Fruit fly (Drosophila melanogaster) whole organism, adult: Measurements from ENCODE around the gene CG13054.

Source experiments
- CG11617 ChIP-seq: fragments of 200-800 bp; sonication (Bioruptor generic); optimal IDR thresholded peaks from 2 replicates; lab custom pipeline; 2017; ENCODE audit warnings: mild to moderate bottlenecking, missing biosample characterization, missing genetic modification reagents, missing genetic modification characterization
- CG12768 ChIP-seq: fragments of 200-800 bp; sonication (Bioruptor generic); optimal IDR thresholded peaks from 2 replicates; lab custom pipeline; 2017; ENCODE audit warnings: missing biosample characterization, missing genetic modification characterization, mild to moderate bottlenecking, moderate library complexity, missing genetic modification reagents
- CG14711 ChIP-seq: fragments of 200-800 bp; sonication (Bioruptor generic); optimal IDR thresholded peaks from 2 replicates; lab custom pipeline; 2018; ENCODE audit warnings: missing biosample characterization, mild to moderate bottlenecking, missing genetic modification characterization, moderate library complexity
- CG1620 ChIP-seq: fragments of 200-800 bp; sonication (Bioruptor generic); optimal IDR thresholded peaks from 2 replicates; lab custom pipeline; 2016; ENCODE audit warnings: missing biosample characterization, missing genetic modification characterization
- CG33017 ChIP-seq: fragments of 200-800 bp; sonication (Bioruptor generic); optimal IDR thresholded peaks from 2 replicates; lab custom pipeline; 2018; ENCODE audit warnings: missing biosample characterization, mild to moderate bottlenecking, missing genetic modification characterization, moderate library complexity
- CG5204 ChIP-seq: fragments of 200-800 bp; sonication (Bioruptor generic); optimal IDR thresholded peaks from 2 replicates; lab custom pipeline; 2016; ENCODE audit warnings: missing biosample characterization, missing genetic modification characterization
- CG7045 ChIP-seq: fragments of 200-800 bp; sonication (Bioruptor generic); optimal IDR thresholded peaks from 2 replicates; lab custom pipeline; 2017; ENCODE audit warnings: missing biosample characterization, mild to moderate bottlenecking, missing genetic modification characterization
- CG7101 ChIP-seq: fragments of 200-800 bp; sonication (Bioruptor generic); optimal IDR thresholded peaks from 2 replicates; lab custom pipeline; 2018; ENCODE audit warnings: missing biosample characterization, mild to moderate bottlenecking, missing genetic modification characterization, moderate library complexity
- Clk ChIP-seq: fragments of 200-800 bp; sonication (Bioruptor generic); optimal IDR thresholded peaks from 2 replicates; lab custom pipeline; 2017; ENCODE audit warnings: missing biosample characterization, missing genetic modification characterization
- Crg-1 ChIP-seq: fragments of 200-800 bp; sonication (Bioruptor generic); optimal IDR thresholded peaks from 2 replicates; lab custom pipeline; 2016; ENCODE audit warnings: missing biosample characterization, missing genetic modification characterization
- Hr96 ChIP-seq: fragments of 200-800 bp; sonication (Bioruptor generic); optimal IDR thresholded peaks from 2 replicates; lab custom pipeline; 2016; ENCODE audit warnings: missing biosample characterization, missing genetic modification characterization
- Mnt ChIP-seq: fragments of 200-800 bp; sonication (Bioruptor generic); optimal IDR thresholded peaks from 2 replicates; lab custom pipeline; 2016; ENCODE audit warnings: missing biosample characterization, mild to moderate bottlenecking, missing genetic modification characterization
- bab1 ChIP-seq: fragments of 200-800 bp; sonication (Bioruptor generic); optimal IDR thresholded peaks from 3 replicates; lab custom pipeline; 2019; ENCODE audit warnings: missing biosample characterization, mild to moderate bottlenecking, missing genetic modification characterization, moderate library complexity
- cic ChIP-seq: fragments of 200-800 bp; sonication (Bioruptor generic); optimal IDR thresholded peaks from 2 replicates; lab custom pipeline; 2017; ENCODE audit warnings: missing biosample characterization, mild to moderate bottlenecking, missing genetic modification characterization, moderate library complexity
- cnc ChIP-seq, 2 experiments: fragments of >200 bp; optimal IDR thresholded peaks; 2 replicates each; lab custom pipeline; 2017
- kay ChIP-seq: fragments of 200-800 bp; sonication (Bioruptor generic); peaks from one replicate; lab custom pipeline; 2016; ENCODE audit warnings: missing biosample characterization, missing genetic modification characterization, borderline replicate concordance
- ovo ChIP-seq: fragments of 200-800 bp; sonication (Bioruptor generic); optimal IDR thresholded peaks from 2 replicates; lab custom pipeline; 2016; ENCODE audit warnings: missing biosample characterization, missing genetic modification characterization
- pad ChIP-seq: fragments of 200-800 bp; sonication (Bioruptor generic); optimal IDR thresholded peaks from 3 replicates; lab custom pipeline; 2017; ENCODE audit warnings: missing biosample characterization, missing genetic modification characterization, mild to moderate bottlenecking, moderate library complexity, missing genetic modification reagents
- tj ChIP-seq: fragments of 200-800 bp; sonication (Bioruptor generic); optimal IDR thresholded peaks from 3 replicates; lab custom pipeline; 2017; ENCODE audit warnings: missing biosample characterization, mild to moderate bottlenecking, missing genetic modification characterization, moderate library complexity
- toe ChIP-seq: fragments of 200-800 bp; sonication (Bioruptor generic); optimal IDR thresholded peaks from 2 replicates; lab custom pipeline; 2016; ENCODE audit warnings: missing biosample characterization, missing genetic modification characterization

CG13054 gene

DNA sequence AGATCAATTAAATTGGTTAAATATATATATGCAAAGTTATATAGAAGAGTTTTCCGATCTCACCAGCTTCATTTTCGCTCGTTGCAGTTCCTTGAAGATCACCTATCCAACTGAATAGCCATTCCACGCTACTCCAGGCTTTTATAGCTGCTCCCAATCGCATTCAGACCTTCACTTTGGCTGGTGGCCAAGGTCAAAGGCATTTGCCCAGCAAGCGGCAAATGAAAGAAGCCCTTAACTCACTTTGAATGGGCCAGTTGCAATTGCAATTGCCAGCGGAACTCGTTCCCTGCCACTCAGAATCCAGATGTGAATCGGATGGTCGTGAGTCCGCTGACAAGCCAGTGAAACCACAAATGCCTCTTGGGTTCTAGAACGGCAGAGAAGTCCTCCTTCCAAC is 4.5 kb upstream of the CG13054 start, which contains the start of gene CG34247:
TSS of gene CG34247 (minus strand) at position 101 of the 400 bp plus-strand sequence.
- TF ChIP-seq Mnt (GFP tag; lab: Kevin White, UChicago), result no peak
- TF ChIP-seq CG7101 (tag; lab: Kevin White, UChicago), result no peak
- TF ChIP-seq CG12768 (GFP tag; lab: Kevin White, UChicago), result no peak
- no peak for TF ChIP-seq CG7045
- TF ChIP-seq ovo (GFP tag; lab: Kevin White, UChicago), result no peak
- no peak for TF ChIP-seq bab1
- no peak for TF ChIP-seq pad
- TF ChIP-seq Crg-1 (GFP tag; lab: Kevin White, UChicago), result no peak
- TF ChIP-seq cic (GFP tag; lab: Kevin White, UChicago), result no peak
- TF ChIP-seq CG33017 (tag; lab: Kevin White, UChicago), result no peak
- TF ChIP-seq cnc (optimal IDR thresholded peaks at IDR 0.05; lab: Kevin White, UChicago), result no peak
- no peak for TF ChIP-seq Clk
- TF ChIP-seq kay (GFP tag; lab: Kevin White, UChicago), result no peak
- TF ChIP-seq CG11617 (GFP tag; lab: Kevin White, UChicago), result no peak
- TF ChIP-seq Hr96 (GFP tag; lab: Kevin White, UChicago), result no peak
- TF ChIP-seq toe, result no peak
- no peak for TF ChIP-seq CG1620 (GFP tag; lab: Kevin White, UChicago)
- no peak for TF ChIP-seq CG5204 (GFP tag; lab: Kevin White, UChicago)
- TF ChIP-seq tj, result no peak
- TF ChIP-seq CG14711 (tag; lab: Kevin White, UChicago), result no peak

dm6 chr3L:16259552-16259951 is 2.6 kb upstream of the CG13054 start, which contains the start of gene CG13053:
Gene CG13053, minus strand, starts transcription at chr3L:16259722.
- TF ChIP-seq tj (no peak), Crg-1 (GFP tag; lab: Kevin White, UChicago) (no peak), cic (GFP tag; lab: Kevin White, UChicago) (no peak), kay (GFP tag; lab: Kevin White, UChicago) (no peak), CG5204 (GFP tag; lab: Kevin White, UChicago) (no peak), CG7045 (no peak), CG11617 (GFP tag; lab: Kevin White, UChicago) (no peak), CG33017 (tag; lab: Kevin White, UChicago) (no peak), bab1 (no peak), CG7101 (tag; lab: Kevin White, UChicago) (no peak), Hr96 (GFP tag; lab: Kevin White, UChicago) (no peak), cnc (optimal IDR thresholded peaks at IDR 0.05; lab: Kevin White, UChicago) (no peak), CG12768 (GFP tag; lab: Kevin White, UChicago) (no peak), toe (no peak), CG14711 (tag; lab: Kevin White, UChicago) (no peak), ovo (GFP tag; lab: Kevin White, UChicago) (no peak), CG1620 (GFP tag; lab: Kevin White, UChicago) (no peak), Mnt (GFP tag; lab: Kevin White, UChicago) (no peak)

- TF ChIP-seq CG5204 (GFP tag; lab: Kevin White, UChicago) (no peak), CG1620 (GFP tag; lab: Kevin White, UChicago) (no peak), kay (GFP tag; lab: Kevin White, UChicago) (no peak), CG12768 (GFP tag; lab: Kevin White, UChicago) (no peak), CG7045 (no peak), Hr96 (GFP tag; lab: Kevin White, UChicago) (no peak), Mnt (GFP tag; lab: Kevin White, UChicago) (no peak), CG14711 (tag; lab: Kevin White, UChicago) (no peak), bab1 (no peak), tj (no peak), cic (GFP tag; lab: Kevin White, UChicago) (no peak), toe (no peak), Clk (no peak), CG11617 (GFP tag; lab: Kevin White, UChicago) (no peak), CG7101 (tag; lab: Kevin White, UChicago) (no peak), cnc (optimal IDR thresholded peaks at IDR 0.05; lab: Kevin White, UChicago) (no peak), Crg-1 (GFP tag; lab: Kevin White, UChicago) (no peak), ovo (GFP tag; lab: Kevin White, UChicago) (no peak), CG33017 (tag; lab: Kevin White, UChicago) (no peak)
These were observed 4.7 kb downstream of the CG13054 start, which contains the start of gene CG13055 for dm6 chr3L:16252255-16252654. Gene CG13055, minus strand, starts transcription at chr3L:16252355.

dm6 chr3L:16241296-16241695 is 15.7 kb downstream of the CG13054 start:
- TF ChIP-seq bab1, result no peak
- TF ChIP-seq toe, result no peak

DNA sequence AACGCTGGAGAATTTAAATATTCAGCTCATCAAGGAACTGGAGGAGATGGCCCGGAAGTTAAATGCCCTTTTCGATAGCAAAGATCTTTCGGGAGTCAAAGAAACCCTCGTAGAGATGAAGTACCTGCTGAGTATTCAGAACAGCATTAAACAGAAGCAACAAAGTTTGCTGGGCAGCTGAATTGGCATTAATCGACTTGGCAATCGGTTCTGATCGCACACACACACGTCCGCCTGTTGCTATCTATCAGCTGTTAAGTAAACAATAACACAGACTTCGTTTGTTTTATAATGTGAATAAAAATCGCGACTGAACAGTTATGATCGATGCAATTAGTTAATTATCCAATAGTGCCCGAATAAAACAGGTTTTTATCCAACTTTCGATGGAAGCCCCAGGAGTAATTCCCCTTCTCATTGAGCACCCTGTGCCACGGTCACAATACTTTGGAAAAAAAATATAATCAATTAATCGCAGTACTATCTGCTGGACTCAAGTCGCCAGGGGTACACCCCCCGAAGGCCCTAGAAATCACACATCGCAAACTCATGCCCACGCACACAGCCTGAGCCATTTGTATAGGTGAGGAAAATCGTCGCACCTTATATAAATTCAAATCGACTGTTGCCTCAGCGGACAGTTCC is 23.0 kb downstream of the CG13054 start:
- TF ChIP-seq Clk, result no peak
- TF ChIP-seq CG33017 (tag; lab: Kevin White, UChicago), result peak; percentile 28
- TF ChIP-seq kay (GFP tag; lab: Kevin White, UChicago), result peak; percentile 89
- TF ChIP-seq CG7045, result peak; percentile 16
- TF ChIP-seq toe, result peak; percentile 21
- no peak for TF ChIP-seq bab1
- TF ChIP-seq Mnt (GFP tag; lab: Kevin White, UChicago), result peak; percentile 43
- TF ChIP-seq CG14711 (tag; lab: Kevin White, UChicago), result peak; percentile 23
- TF ChIP-seq Hr96 (GFP tag; lab: Kevin White, UChicago), result no peak
- TF ChIP-seq cic (GFP tag; lab: Kevin White, UChicago), result peak; percentile 65
- peak; percentile 79 for TF ChIP-seq tj
- no peak for TF ChIP-seq CG1620 (GFP tag; lab: Kevin White, UChicago)
- no peak for TF ChIP-seq CG5204 (GFP tag; lab: Kevin White, UChicago)
- peak; percentile 48 for TF ChIP-seq CG7101 (tag; lab: Kevin White, UChicago)
- peak; percentile 70 for TF ChIP-seq CG12768 (GFP tag; lab: Kevin White, UChicago)
- TF ChIP-seq Crg-1 (GFP tag; lab: Kevin White, UChicago), result no peak
- no peak for TF ChIP-seq pad
- peak in 1 of 2 experiments; percentile 53 for TF ChIP-seq cnc (optimal IDR thresholded peaks at IDR 0.05; lab: Kevin White, UChicago)
- peak; percentile 34 for TF ChIP-seq ovo (GFP tag; lab: Kevin White, UChicago)
- peak; percentile 61 for TF ChIP-seq CG11617 (GFP tag; lab: Kevin White, UChicago)
